Fruit fly (Drosophila melanogaster) whole organism, embryonic: ENCODE measurements around the gene CG7582.

Experiments
- ATbp ChIP-seq: fragments of 200-800 bp; sonication (Bioruptor generic); optimal IDR thresholded peaks from 2 replicates; lab custom pipeline; 2017; ENCODE audit warnings: missing biosample characterization, mild to moderate bottlenecking, missing genetic modification characterization, missing genetic modification reagents
- Asciz ChIP-seq: fragments of 200-800 bp; sonication (Bioruptor generic); optimal IDR thresholded peaks from 2 replicates; lab custom pipeline; 2017; ENCODE audit warnings: missing biosample characterization, mild to moderate bottlenecking, missing genetic modification characterization, missing genetic modification reagents
- B-H1 ChIP-seq: fragments of 200-800 bp; sonication (Bioruptor generic); IDR thresholded peaks from 3 replicates; pipeline ENCODE4 v1.3.6; 2022; ENCODE audit warnings: missing biosample characterization, missing genetic modification characterization
- CG10209 ChIP-seq: fragments of 200-800 bp; sonication (Bioruptor generic); optimal IDR thresholded peaks from 3 replicates; lab custom pipeline; 2017; ENCODE audit warnings: missing biosample characterization, mild to moderate bottlenecking, missing genetic modification characterization, missing genetic modification reagents
- CG1024 ChIP-seq: fragments of 200-800 bp; sonication (Bioruptor generic); IDR thresholded peaks from 2 replicates; pipeline ENCODE4 v1.3.6; 2022; ENCODE audit warnings: missing biosample characterization, missing genetic modification characterization
- CG10366 ChIP-seq: fragments of 200-800 bp; sonication (Bioruptor generic); IDR thresholded peaks from 2 replicates; pipeline ENCODE4 v1.3.6; 2022; ENCODE audit warnings: missing biosample characterization, missing genetic modification characterization
- CG10654 ChIP-seq: fragments of 200-800 bp; sonication (Bioruptor generic); optimal IDR thresholded peaks from 2 replicates; lab custom pipeline; 2016; ENCODE audit warnings: missing biosample characterization, missing genetic modification characterization
- CG11456 ChIP-seq: fragments of 200-800 bp; sonication (Bioruptor generic); IDR thresholded peaks from 3 replicates; pipeline ENCODE4 v1.3.6; 2022; ENCODE audit warnings: missing biosample characterization, missing genetic modification characterization
- CG11504 ChIP-seq: fragments of 200-800 bp; sonication (Bioruptor generic); optimal IDR thresholded peaks from 3 replicates; lab custom pipeline; 2019; ENCODE audit warnings: missing biosample characterization, mild to moderate bottlenecking, missing genetic modification characterization, moderate library complexity
- CG16779 ChIP-seq: fragments of 200-800 bp; sonication (Bioruptor generic); IDR thresholded peaks from 2 replicates; pipeline ENCODE4 v1.3.6; 2022; ENCODE audit warnings: missing biosample characterization, missing genetic modification characterization
- CG16813 ChIP-seq: fragments of 200-800 bp; sonication (Bioruptor generic); IDR thresholded peaks from 3 replicates; pipeline ENCODE4 v1.3.6; 2022; ENCODE audit warnings: missing biosample characterization, missing genetic modification characterization; ENCODE audit not compliant: partially characterized antibody
- CG17802 ChIP-seq: fragments of 200-800 bp; sonication (Bioruptor generic); optimal IDR thresholded peaks from 2 replicates; lab custom pipeline; 2018; ENCODE audit warnings: missing biosample characterization, mild to moderate bottlenecking, missing genetic modification characterization, moderate library complexity
- CG2120 ChIP-seq: fragments of 200-800 bp; sonication (Bioruptor generic); optimal IDR thresholded peaks from 3 replicates; lab custom pipeline; 2016; ENCODE audit warnings: missing biosample characterization, missing genetic modification characterization
- CG2129 ChIP-seq: fragments of 200-800 bp; sonication (Bioruptor generic); IDR thresholded peaks from 2 replicates; pipeline ENCODE4 v1.3.6; 2022; ENCODE audit warnings: missing biosample characterization, missing genetic modification characterization; ENCODE audit not compliant: partially characterized antibody
- CG34224 ChIP-seq: fragments of 200-800 bp; sonication (Bioruptor generic); IDR thresholded peaks from 3 replicates; pipeline ENCODE4 v1.3.6; 2022; ENCODE audit warnings: missing biosample characterization, missing genetic modification characterization; ENCODE audit not compliant: partially characterized antibody
- CG6254 ChIP-seq: fragments of 200-800 bp; sonication (Bioruptor generic); optimal IDR thresholded peaks from 3 replicates; lab custom pipeline; 2017; ENCODE audit warnings: mild to moderate bottlenecking, missing biosample characterization, missing genetic modification reagents, missing genetic modification characterization
- CG9215 ChIP-seq: fragments of 200-800 bp; sonication (Bioruptor generic); IDR thresholded peaks from 2 replicates; pipeline ENCODE4 v1.3.6; 2022; ENCODE audit warnings: missing biosample characterization, missing genetic modification characterization
- CoRest ChIP-seq: fragments of 200-800 bp; sonication (Bioruptor generic); optimal IDR thresholded peaks from 3 replicates; lab custom pipeline; 2018; ENCODE audit warnings: missing biosample characterization, mild to moderate bottlenecking, missing genetic modification characterization, moderate library complexity
- Dfd ChIP-seq, 2 experiments: fragments of >200 bp; optimal IDR thresholded peaks; 2 replicates each; lab custom pipeline; 2017; ENCODE audit warnings: missing biosample characterization in 2 of 2, missing genetic modification characterization in 2 of 2
- Dref ChIP-seq: fragments of 200-800 bp; sonication (Bioruptor generic); IDR thresholded peaks from 2 replicates; pipeline ENCODE4 v1.3.6; 2022; ENCODE audit warnings: missing biosample characterization, missing genetic modification characterization
- HLH54F ChIP-seq: fragments of 200-800 bp; sonication (Bioruptor generic); optimal IDR thresholded peaks from 3 replicates; lab custom pipeline; 2016; ENCODE audit warnings: missing biosample characterization, missing genetic modification characterization
- HmgD ChIP-seq: fragments of 200-800 bp; sonication (Bioruptor generic); optimal IDR thresholded peaks from 3 replicates; lab custom pipeline; 2016; ENCODE audit warnings: missing biosample characterization, missing genetic modification characterization
- MBD-R2 ChIP-seq: fragments of 200-800 bp; sonication (Bioruptor generic); IDR thresholded peaks from 2 replicates; pipeline ENCODE4 v1.3.6; 2022; ENCODE audit warnings: missing biosample characterization, missing genetic modification characterization
- Meics ChIP-seq: fragments of 200-800 bp; sonication (Bioruptor generic); optimal IDR thresholded peaks from 2 replicates; lab custom pipeline; 2017; ENCODE audit warnings: missing biosample characterization, mild to moderate bottlenecking, missing genetic modification characterization
- PHDP ChIP-seq: fragments of 200-800 bp; sonication (Bioruptor generic); optimal IDR thresholded peaks from 3 replicates; lab custom pipeline; 2018; ENCODE audit warnings: missing biosample characterization, mild to moderate bottlenecking, missing genetic modification characterization, moderate library complexity
- YL-1 ChIP-seq: fragments of 200-800 bp; sonication (Bioruptor generic); optimal IDR thresholded peaks from 3 replicates; lab custom pipeline; 2017; ENCODE audit warnings: missing biosample characterization, mild to moderate bottlenecking, missing genetic modification characterization
- ac ChIP-seq: fragments of 200-800 bp; sonication (Bioruptor generic); optimal IDR thresholded peaks from 3 replicates; lab custom pipeline; 2017; ENCODE audit warnings: missing biosample characterization, mild to moderate bottlenecking, missing genetic modification characterization
- ase ChIP-seq: fragments of 200-800 bp; sonication (Bioruptor generic); IDR thresholded peaks from 3 replicates; pipeline ENCODE4 v1.3.6; 2022; ENCODE audit warnings: missing biosample characterization, missing genetic modification characterization
- bcd ChIP-seq: fragments of 200-800 bp; sonication (Bioruptor generic); optimal IDR thresholded peaks from 2 replicates; lab custom pipeline; 2017; ENCODE audit warnings: missing biosample characterization, mild to moderate bottlenecking, missing genetic modification characterization
- cato ChIP-seq: fragments of 200-800 bp; sonication (Bioruptor generic); optimal IDR thresholded peaks from 2 replicates; lab custom pipeline; 2016; ENCODE audit warnings: missing biosample characterization, missing genetic modification characterization, borderline replicate concordance
- cg ChIP-seq: fragments of 200-800 bp; sonication (Bioruptor generic); optimal IDR thresholded peaks from 3 replicates; lab custom pipeline; 2019; ENCODE audit warnings: missing biosample characterization, mild to moderate bottlenecking, missing genetic modification characterization, moderate library complexity
- dpn ChIP-seq, 2 experiments: fragments of 200-800 bp; sonication (Bioruptor generic); optimal IDR thresholded peaks; 3 replicates each; lab custom pipeline; 2016; ENCODE audit warnings: missing biosample characterization in 2 of 2, missing genetic modification characterization in 2 of 2
- esg ChIP-seq: fragments of 200-800 bp; sonication (Bioruptor generic); conservative IDR thresholded peaks from 2 replicates; pipeline ENCODE4 v1.3.6; 2022; ENCODE audit warnings: missing biosample characterization, missing genetic modification characterization
- gfzf ChIP-seq: fragments of 200-800 bp; sonication (Bioruptor generic); optimal IDR thresholded peaks from 2 replicates; lab custom pipeline; 2016; ENCODE audit warnings: missing biosample characterization, mild to moderate bottlenecking, missing genetic modification characterization, moderate library complexity
- ham ChIP-seq: fragments of 200-800 bp; sonication (Bioruptor generic); IDR thresholded peaks from 2 replicates; pipeline ENCODE4 v1.3.6; 2022; ENCODE audit warnings: missing biosample characterization, missing genetic modification characterization
- jumu ChIP-seq: fragments of 200-800 bp; sonication (Bioruptor generic); optimal IDR thresholded peaks from 3 replicates; lab custom pipeline; 2016; ENCODE audit warnings: missing biosample characterization, missing genetic modification characterization
- kni ChIP-seq: fragments of 200-800 bp; sonication (Bioruptor generic); optimal IDR thresholded peaks from 3 replicates; lab custom pipeline; 2017; ENCODE audit warnings: mild to moderate bottlenecking, missing biosample characterization, missing genetic modification reagents, missing genetic modification characterization
- lilli ChIP-seq: fragments of 200-800 bp; sonication (Bioruptor generic); optimal IDR thresholded peaks from 3 replicates; lab custom pipeline; 2016; ENCODE audit warnings: missing biosample characterization, missing genetic modification characterization
- lmd ChIP-seq: fragments of 200-800 bp; sonication (Bioruptor generic); IDR thresholded peaks from 2 replicates; pipeline ENCODE4 v1.3.6; 2022; ENCODE audit warnings: missing biosample characterization, missing genetic modification characterization
- lola ChIP-seq, 3 experiments: fragments of >200 bp in 2 of 3; fragments of 200-800 bp in 1 of 3; sonication (Bioruptor generic) in 1 of 3; optimal IDR thresholded peaks; 2 replicates each; lab custom pipeline; 2017 to 2019; ENCODE audit warnings: missing biosample characterization in 3 of 3, missing genetic modification characterization in 3 of 3, mild to moderate bottlenecking in 1 of 3, moderate library complexity in 1 of 3
- prd ChIP-seq, 3 experiments: fragments of >200 bp in 2 of 3; fragments of 200-800 bp in 1 of 3; sonication (Bioruptor generic) in 1 of 3; optimal IDR thresholded peaks in 2 of 3; IDR thresholded peaks in 1 of 3; 2 replicates in 2 of 3; 3 replicates in 1 of 3; pipeline versions ENCODE4 v1.3.6 to Lab custom; 2017 to 2022; ENCODE audit warnings: missing biosample characterization in 1 of 3, missing genetic modification characterization in 1 of 3
- run ChIP-seq: fragments of 200-800 bp; sonication (Bioruptor generic); optimal IDR thresholded peaks from 3 replicates; lab custom pipeline; 2018; ENCODE audit warnings: missing biosample characterization, mild to moderate bottlenecking, missing genetic modification characterization
- shn ChIP-seq: fragments of 200-800 bp; sonication (Bioruptor generic); optimal IDR thresholded peaks from 3 replicates; lab custom pipeline; 2016; ENCODE audit warnings: missing biosample characterization, missing genetic modification characterization
- sqz ChIP-seq: fragments of 200-800 bp; sonication (Bioruptor generic); optimal IDR thresholded peaks from 3 replicates; lab custom pipeline; 2018; ENCODE audit warnings: missing biosample characterization, mild to moderate bottlenecking, missing genetic modification characterization
- tap ChIP-seq: fragments of 200-800 bp; optimal IDR thresholded peaks from 3 replicates; lab custom pipeline; 2019; ENCODE audit warnings: missing biosample characterization, mild to moderate bottlenecking, missing genetic modification characterization, moderate library complexity
- trh ChIP-seq: fragments of 200-800 bp; sonication (Bioruptor generic); optimal IDR thresholded peaks from 2 replicates; lab custom pipeline; 2016; ENCODE audit warnings: missing biosample characterization, missing genetic modification characterization
- vvl ChIP-seq: fragments of 200-800 bp; sonication (Bioruptor generic); IDR thresholded peaks from 2 replicates; pipeline ENCODE4 v1.3.6; 2022; ENCODE audit warnings: missing biosample characterization, missing genetic modification characterization
- yki ChIP-seq: fragments of >200 bp; optimal IDR thresholded peaks from 3 replicates; lab custom pipeline; 2018
- zen ChIP-seq: fragments of 200-800 bp; sonication (Bioruptor generic); optimal IDR thresholded peaks from 3 replicates; lab custom pipeline; 2018; ENCODE audit warnings: missing biosample characterization, mild to moderate bottlenecking, missing genetic modification characterization, moderate library complexity

The CG7582 gene

dm6 chr3R:29725577-29726240, 43.6 kb upstream of the CG7582 start, which contains the start of gene Kul (continued):
- TF ChIP-seq CG16813 (GFP tag; lab: Robert Waterston, UW) (peak; percentile 50; the same call in 2 of the 3 replicates), lola (GFP tag; optimal IDR thresholded peaks at IDR 0.05; lab: Kevin White, UChicago) (no peak), esg (GFP tag; lab: Robert Waterston, UW) (no peak), Meics (GFP tag; lab: Kevin White, UChicago) (no peak), CG10366 (GFP tag; lab: Robert Waterston, UW) (peak; percentile 23; the same call in 1 of the 2 replicates), CG34224 (GFP tag; lab: Robert Waterston, UW) (peak; percentile 47; the same call in 1 of the 3 replicates), HLH54F (GFP tag; lab: Kevin White, UChicago) (no peak), vvl (GFP tag; lab: Robert Waterston, UW) (0 out of 2 replicates have a peak, but pooled peaks have one; percentile 33), run (tag; lab: Kevin White, UChicago) (no peak), cato (GFP tag; lab: Kevin White, UChicago) (no peak), shn (GFP tag; lab: Kevin White, UChicago) (no peak), ase (no peak), yki (lab: Kevin White, UChicago) (no peak), Dfd (GFP tag; optimal IDR thresholded peaks at IDR 0.05; lab: Kevin White, UChicago) (no peak), bcd (GFP tag; lab: Kevin White, UChicago) (peak; percentile 2), ac (GFP tag; lab: Kevin White, UChicago) (no peak), YL-1 (GFP tag; lab: Kevin White, UChicago) (no peak), CG16779 (GFP tag; lab: Robert Waterston, UW) (no peak), MBD-R2 (GFP tag; lab: Robert Waterston, UW) (peak; percentile 49), CG10654 (no peak), CG6254 (GFP tag; lab: Kevin White, UChicago) (no peak), CG11456 (GFP tag; lab: Robert Waterston, UW) (0 out of 3 replicates have a peak, but pooled peaks have one; percentile 51), B-H1 (GFP tag; lab: Robert Waterston, UW) (no peak), tap (no peak), lilli (GFP tag; lab: Kevin White, UChicago) (peak; percentile 5), prd (optimal IDR thresholded peaks at IDR 0.05; lab: Kevin White, UChicago) (no peak), prd (GFP tag; IDR thresholded peaks at IDR 0.05; lab: Robert Waterston, UW) (no peak), ham (GFP tag; lab: Robert Waterston, UW) (no peak), Dref (peak; percentile 45), lmd (GFP tag; lab: Robert Waterston, UW) (no peak), PHDP (tag; lab: Kevin White, UChicago) (no peak), zen (tag; lab: Kevin White, UChicago) (no peak), CG11504 (tag; lab: Kevin White, UChicago) (no peak), trh (no peak), cg (GFP tag; lab: Kevin White, UChicago) (no peak), CG10209 (GFP tag; lab: Kevin White, UChicago) (no peak), kni (GFP tag; lab: Kevin White, UChicago) (no peak), sqz (GFP tag; lab: Kevin White, UChicago) (peak; percentile 70), CoRest (tag; lab: Kevin White, UChicago) (peak; percentile 42), CG1024 (no peak), CG2120 (GFP tag; lab: Kevin White, UChicago) (peak; percentile 23), CG17802 (no peak), ATbp (GFP tag; lab: Kevin White, UChicago) (no peak), CG2129 (GFP tag; lab: Robert Waterston, UW) (no peak), HmgD (GFP tag; lab: Kevin White, UChicago) (peak; percentile 50), jumu (GFP tag; lab: Kevin White, UChicago) (peak; percentile 56), gfzf (GFP tag; lab: Kevin White, UChicago) (peak; percentile 87), dpn (GFP tag; optimal IDR thresholded peaks at IDR 0.05; lab: Kevin White, UChicago) (peak; percentile 5 to 41), CG9215 (GFP tag; lab: Robert Waterston, UW) (no peak; the same call in 1 of the 2 replicates), Asciz (GFP tag; lab: Kevin White, UChicago) (no peak)
